Fruit fly (Drosophila melanogaster): Measurements from ENCODE around the gene Drsl5.

Gene Drsl5

DNA sequence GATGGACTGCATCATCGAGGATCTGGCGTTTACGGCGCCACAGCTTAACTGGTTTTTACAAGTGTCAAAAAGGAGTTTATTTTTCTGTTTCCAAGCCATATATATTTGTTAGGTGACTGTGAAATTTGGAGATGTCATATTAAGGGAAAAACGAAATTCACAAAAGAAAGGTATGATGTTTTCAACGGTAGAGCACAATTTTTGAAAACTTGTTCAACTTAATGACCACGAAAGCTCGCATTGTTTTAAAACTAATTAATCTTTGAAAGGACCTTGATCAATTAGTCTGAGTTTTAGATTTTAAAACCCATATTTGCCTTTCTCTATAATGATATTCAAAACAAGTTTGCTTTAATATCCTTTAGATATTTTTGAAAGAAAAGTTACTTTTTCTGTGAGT is 12.2 kb downstream of the Drsl5 start, which contains the start of gene Strip:
Gene Strip, minus strand, starts transcription at position 101 of the 400 bp plus-strand sequence.
- TF ChIP-seq D1 (tag; optimal IDR thresholded peaks at IDR 0.05) (no peak), CG34367 (tag; optimal IDR thresholded peaks at IDR 0.05) (no peak), CG15710 (tag; optimal IDR thresholded peaks at IDR 0.05) (no peak), CG4496 (GFP tag; IDR thresholded peaks at IDR 0.05) (no peak), CG10348 (GFP tag; IDR thresholded peaks at IDR 0.05) (no peak), Pif1A (GFP tag; optimal IDR thresholded peaks at IDR 0.05) (no peak), gl (tag; optimal IDR thresholded peaks at IDR 0.05) (no peak), rn (GFP tag; IDR thresholded peaks at IDR 0.05) (no peak)

DNA sequence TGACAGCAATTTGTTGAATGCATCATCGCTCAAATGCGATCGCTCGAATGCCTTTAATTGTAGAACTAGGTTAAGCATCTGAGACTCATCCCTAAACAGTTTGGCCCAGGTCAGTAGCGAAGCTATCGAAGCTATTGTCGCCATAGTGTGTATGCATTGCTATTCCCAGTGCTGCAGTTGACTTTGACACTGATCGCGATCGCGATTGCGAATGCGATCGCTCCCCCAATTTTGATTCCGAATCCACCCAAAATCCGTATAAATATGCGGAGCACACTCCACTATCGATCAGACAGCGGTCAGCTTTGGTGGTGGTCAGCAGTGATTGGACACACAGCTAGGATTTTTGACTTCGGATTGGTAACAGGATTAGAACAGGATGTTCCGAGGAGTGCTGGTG is 13.2 kb downstream of the Drsl5 start, which contains the start of gene CG14961:
Gene CG14961, plus strand, starts transcription at position 301 of the 400 bp plus-strand sequence.
- no peak for TF ChIP-seq Pif1B (GFP tag; optimal IDR thresholded peaks at IDR 0.05)

- TF ChIP-seq gl (tag; optimal IDR thresholded peaks at IDR 0.05) (no peak), CG34367 (tag; optimal IDR thresholded peaks at IDR 0.05) (no peak), Pif1B (GFP tag; optimal IDR thresholded peaks at IDR 0.05) (no peak), D1 (tag; optimal IDR thresholded peaks at IDR 0.05) (no peak), Ets98B (GFP tag; IDR thresholded peaks at IDR 0.05) (no peak), CG12605 (GFP tag; IDR thresholded peaks at IDR 0.05) (no peak), Snoo (tag; optimal IDR thresholded peaks at IDR 0.05) (no peak), CG14655 (GFP tag; optimal IDR thresholded peaks at IDR 0.05) (no peak), CG8159 (tag; optimal IDR thresholded peaks at IDR 0.05) (no peak), CG17806 (tag; optimal IDR thresholded peaks at IDR 0.05) (no peak), CG13204 (GFP tag; optimal IDR thresholded peaks at IDR 0.05) (no peak), CG8301 (tag; optimal IDR thresholded peaks at IDR 0.05) (no peak), EcR (GFP tag; optimal IDR thresholded peaks at IDR 0.05) (no peak)
Observed at dm6 chr3L:3334784-3335183, 18.2 kb downstream of the Drsl5 start, which contains the start of gene CG14969. Gene CG14969, minus strand, starts transcription at chr3L:3334978.

- TF ChIP-seq Snoo (tag; optimal IDR thresholded peaks at IDR 0.05) (no peak), CG34367 (tag; optimal IDR thresholded peaks at IDR 0.05) (no peak), CG12605 (GFP tag; IDR thresholded peaks at IDR 0.05) (no peak), gl (tag; optimal IDR thresholded peaks at IDR 0.05) (no peak), CG9948 (tag; optimal IDR thresholded peaks at IDR 0.05) (no peak), CG14655 (GFP tag; optimal IDR thresholded peaks at IDR 0.05) (no peak), Pif1A (GFP tag; optimal IDR thresholded peaks at IDR 0.05) (no peak), Pif1B (GFP tag; optimal IDR thresholded peaks at IDR 0.05) (no peak), CG17806 (tag; optimal IDR thresholded peaks at IDR 0.05) (no peak), CG10348 (GFP tag; IDR thresholded peaks at IDR 0.05) (no peak), EcR (GFP tag; optimal IDR thresholded peaks at IDR 0.05) (no peak), CG8301 (tag; optimal IDR thresholded peaks at IDR 0.05) (no peak), CG32121 (GFP tag; IDR thresholded peaks at IDR 0.05) (no peak), fd96Ca (GFP tag; IDR thresholded peaks at IDR 0.05) (no peak)
Observed at dm6 chr3L:3335688-3336087, 19.1 kb downstream of the Drsl5 start, which contains the start of gene Drsl1. Gene Drsl1, minus strand, starts transcription at chr3L:3335788.

DNA sequence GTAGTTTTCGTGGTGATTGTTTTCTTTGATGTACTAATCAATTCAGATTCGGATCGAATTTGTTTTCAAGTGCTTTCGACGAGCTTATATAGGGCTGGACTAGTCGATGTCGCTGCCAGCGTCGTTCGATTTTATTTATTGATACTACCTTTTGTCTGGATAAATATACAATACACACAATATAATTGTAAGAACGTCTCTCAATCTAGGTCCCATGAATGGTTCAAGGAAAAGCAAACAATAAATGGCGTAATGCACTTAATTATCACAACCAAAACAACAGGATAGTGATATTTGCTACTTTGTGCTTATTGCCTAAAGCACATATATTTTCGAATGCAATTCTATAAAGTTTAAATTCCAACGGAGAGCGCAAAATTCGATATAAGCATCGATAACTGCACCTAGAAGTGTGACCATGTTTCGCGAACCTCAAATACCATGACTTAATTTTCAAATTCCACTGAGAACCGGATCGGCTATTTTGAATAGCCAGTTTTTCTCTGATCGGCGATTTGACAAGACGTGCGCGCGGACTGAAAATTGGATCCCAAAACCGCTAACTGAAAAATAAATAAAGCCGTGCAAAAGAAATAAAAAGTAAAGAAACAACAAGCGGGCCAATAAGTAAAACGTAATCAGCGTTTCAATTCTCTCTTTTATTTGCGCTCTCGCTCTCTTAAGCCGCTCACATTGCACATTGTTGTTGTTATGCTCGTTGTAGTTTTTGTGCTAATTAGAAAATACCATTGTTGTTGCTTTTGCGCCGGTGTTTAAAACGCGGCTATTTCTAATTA is 20.0 kb downstream of the Drsl5 start, which contains the start of the genes Drsl6 and kst:
Gene Drsl6, minus strand, starts transcription at position 51 of the 797 bp plus-strand sequence.
Gene kst, plus strand, starts transcription at position 493 of the 797 bp plus-strand sequence.
- TF ChIP-seq CG13204 (GFP tag; optimal IDR thresholded peaks at IDR 0.05) = no peak
- TF ChIP-seq gl (tag; optimal IDR thresholded peaks at IDR 0.05) = peak; percentile 64
- TF ChIP-seq CG8159 (tag; optimal IDR thresholded peaks at IDR 0.05) = no peak
- TF ChIP-seq Ets98B (GFP tag; IDR thresholded peaks at IDR 0.05) = peak; percentile 55; the same call in 1 of the 2 replicates
- TF ChIP-seq CG32121 (GFP tag; IDR thresholded peaks at IDR 0.05) = peak; percentile 32; the same call in 1 of the 2 replicates
- TF ChIP-seq CG17806 (tag; optimal IDR thresholded peaks at IDR 0.05) = peak; percentile 32
- TF ChIP-seq CG10348 (GFP tag; IDR thresholded peaks at IDR 0.05) = no peak
- no peak for TF ChIP-seq CG34367 (tag; optimal IDR thresholded peaks at IDR 0.05)
- TF ChIP-seq Snoo (tag; optimal IDR thresholded peaks at IDR 0.05) = no peak
- peak; percentile 17 for TF ChIP-seq CG9948 (tag; optimal IDR thresholded peaks at IDR 0.05)
- TF ChIP-seq CG8301 (tag; optimal IDR thresholded peaks at IDR 0.05) = no peak
- peak; percentile 82 for TF ChIP-seq CG12605 (GFP tag; IDR thresholded peaks at IDR 0.05)
- no peak for TF ChIP-seq EcR (GFP tag; optimal IDR thresholded peaks at IDR 0.05)
- no peak for TF ChIP-seq Pif1B (GFP tag; optimal IDR thresholded peaks at IDR 0.05)
- TF ChIP-seq D1 (tag; optimal IDR thresholded peaks at IDR 0.05) = no peak
- TF ChIP-seq rn (GFP tag; IDR thresholded peaks at IDR 0.05) = peak; percentile 38; the same call in 1 of the 2 replicates
- no peak for TF ChIP-seq Pif1A (GFP tag; optimal IDR thresholded peaks at IDR 0.05)
- no peak for TF ChIP-seq CG14655 (GFP tag; optimal IDR thresholded peaks at IDR 0.05)
- peak; percentile 33; the same call in 1 of the 3 replicates for TF ChIP-seq fd96Ca (GFP tag; IDR thresholded peaks at IDR 0.05)
- peak; percentile 48 for TF ChIP-seq CG15710 (tag; optimal IDR thresholded peaks at IDR 0.05)
- TF ChIP-seq CG4496 (GFP tag; IDR thresholded peaks at IDR 0.05) = peak; percentile 69

dm6 chr3L:3337345-3337928 is 20.9 kb downstream of the Drsl5 start:
- peak; percentile 17 for TF ChIP-seq EcR (GFP tag; optimal IDR thresholded peaks at IDR 0.05)
- no peak for TF ChIP-seq CG32121 (GFP tag; IDR thresholded peaks at IDR 0.05)
- TF ChIP-seq D1 (tag; optimal IDR thresholded peaks at IDR 0.05) = no peak

All from whole organism, pupa.